Worm (Caenorhabditis elegans): ENCODE data around the gene C18H9.5.

- TF ChIP-seq ama-1 (optimal IDR thresholded peaks at IDR 0.05) = no peak
- no peak for TF ChIP-seq ceh-13 (GFP tag; optimal IDR thresholded peaks at IDR 0.05)
- TF ChIP-seq ceh-36 (tag; optimal IDR thresholded peaks at IDR 0.05) = no peak
- TF ChIP-seq F13C5.2 (tag; optimal IDR thresholded peaks at IDR 0.05) = no peak
- TF ChIP-seq flt-1 (GFP tag; IDR thresholded peaks at IDR 0.05) = no peak
- no peak for TF ChIP-seq pes-1 (GFP tag; IDR thresholded peaks at IDR 0.05)
- TF ChIP-seq tbx-11 (GFP tag; IDR thresholded peaks at IDR 0.05) = no peak
- no peak for TF ChIP-seq B0310.2 (tag; optimal IDR thresholded peaks at IDR 0.05)
These were observed 6.3 kb downstream of the C18H9.5 start for ce11 chrII:6689088-6689487.
